Fruit fly (Drosophila melanogaster) whole organism, embryonic: ENCODE measurements around the gene RpS15Aa.

Experiments used
- Adf1 ChIP-seq: fragments of 200-800 bp; sonication (Bioruptor generic); IDR thresholded peaks from 2 replicates; pipeline ENCODE4 v1.3.6; 2022; ENCODE audit warnings: missing biosample characterization, missing genetic modification characterization
- Bdp1 ChIP-seq: fragments of 200-800 bp; sonication (Bioruptor generic); optimal IDR thresholded peaks from 3 replicates; lab custom pipeline; 2016; ENCODE audit warnings: missing biosample characterization, missing genetic modification characterization
- BtbVII ChIP-seq: fragments of 200-800 bp; sonication (Bioruptor generic); optimal IDR thresholded peaks from 3 replicates; lab custom pipeline; 2017; ENCODE audit warnings: missing biosample characterization, mild to moderate bottlenecking, missing genetic modification characterization
- Bteb2 ChIP-seq: fragments of 200-800 bp; sonication (Bioruptor generic); optimal IDR thresholded peaks from 2 replicates; lab custom pipeline; 2016; ENCODE audit warnings: missing biosample characterization, missing genetic modification characterization
- CG10979 ChIP-seq: fragments of 200-800 bp; sonication (Bioruptor generic); optimal IDR thresholded peaks from 2 replicates; lab custom pipeline; 2018; ENCODE audit warnings: missing biosample characterization, mild to moderate bottlenecking, missing genetic modification characterization, moderate library complexity
- CG12769 ChIP-seq: fragments of 200-800 bp; sonication (Bioruptor generic); optimal IDR thresholded peaks from 2 replicates; lab custom pipeline; 2019; ENCODE audit warnings: missing biosample characterization, mild to moderate bottlenecking, missing genetic modification characterization, moderate library complexity
- CG12942 ChIP-seq: fragments of 200-800 bp; sonication (Bioruptor generic); optimal IDR thresholded peaks from 3 replicates; lab custom pipeline; 2016; ENCODE audit warnings: missing biosample characterization, missing genetic modification characterization
- CG13287 ChIP-seq: fragments of 200-800 bp; sonication (Bioruptor generic); IDR thresholded peaks from 2 replicates; pipeline ENCODE4 v1.3.6; 2022; ENCODE audit warnings: missing biosample characterization, missing genetic modification characterization; ENCODE audit not compliant: partially characterized antibody
- CG14667 ChIP-seq: fragments of 200-800 bp; sonication (Bioruptor generic); IDR thresholded peaks from 2 replicates; pipeline ENCODE4 v1.3.6; 2022; ENCODE audit warnings: missing biosample characterization, missing genetic modification characterization
- CG1603 ChIP-seq: fragments of 200-800 bp; sonication (Bioruptor generic); optimal IDR thresholded peaks from 2 replicates; lab custom pipeline; 2019; ENCODE audit warnings: missing biosample characterization, mild to moderate bottlenecking, missing genetic modification characterization, moderate library complexity
- CG17385 ChIP-seq: fragments of 200-800 bp; sonication (Bioruptor generic); optimal IDR thresholded peaks from 3 replicates; lab custom pipeline; 2018; ENCODE audit warnings: missing biosample characterization, mild to moderate bottlenecking, missing genetic modification characterization
- CG18476 ChIP-seq: fragments of 200-800 bp; sonication (Bioruptor generic); optimal IDR thresholded peaks from 2 replicates; lab custom pipeline; 2016; ENCODE audit warnings: missing biosample characterization, mild to moderate bottlenecking, missing genetic modification characterization
- CG34376 ChIP-seq: fragments of 200-800 bp; sonication (Bioruptor generic); optimal IDR thresholded peaks from 2 replicates; lab custom pipeline; 2018; ENCODE audit warnings: missing biosample characterization, mild to moderate bottlenecking, missing genetic modification characterization
- CG42726 ChIP-seq: fragments of 200-800 bp; sonication (Bioruptor generic); IDR thresholded peaks from 2 replicates; pipeline ENCODE4 v1.3.6; 2022; ENCODE audit warnings: missing biosample characterization, missing genetic modification characterization; ENCODE audit not compliant: partially characterized antibody
- CG4282 ChIP-seq: fragments of 200-800 bp; sonication (Bioruptor generic); optimal IDR thresholded peaks from 2 replicates; lab custom pipeline; 2016; ENCODE audit warnings: missing biosample characterization, missing genetic modification characterization
- CG4360 ChIP-seq: fragments of 200-800 bp; sonication (Bioruptor generic); IDR thresholded peaks from 2 replicates; pipeline ENCODE4 v1.3.6; 2022; ENCODE audit warnings: missing biosample characterization, missing genetic modification characterization
- CG4424 ChIP-seq: fragments of 200-800 bp; sonication (Bioruptor generic); optimal IDR thresholded peaks from 3 replicates; lab custom pipeline; 2016; ENCODE audit warnings: missing biosample characterization, missing genetic modification characterization
- CG6175 ChIP-seq: fragments of 200-800 bp; sonication (Bioruptor generic); IDR thresholded peaks from 3 replicates; pipeline ENCODE4 v1.3.6; 2022; ENCODE audit warnings: missing biosample characterization, missing genetic modification characterization
- Dbx ChIP-seq: fragments of 200-800 bp; sonication (Bioruptor generic); IDR thresholded peaks from 3 replicates; pipeline ENCODE4 v1.3.6; 2022; ENCODE audit warnings: missing biosample characterization, missing genetic modification characterization
- Deaf1 ChIP-seq: fragments of 200-800 bp; optimal IDR thresholded peaks from 3 replicates; lab custom pipeline; 2019; ENCODE audit warnings: missing biosample characterization, mild to moderate bottlenecking, missing genetic modification characterization, moderate library complexity
- Dfd ChIP-seq, 2 experiments: fragments of >200 bp; optimal IDR thresholded peaks; 2 replicates each; lab custom pipeline; 2017; ENCODE audit warnings: missing biosample characterization in 2 of 2, missing genetic modification characterization in 2 of 2
- Ets65A ChIP-seq: fragments of 200-800 bp; sonication (Bioruptor generic); peaks from one replicate; lab custom pipeline; 2016; ENCODE audit warnings: missing biosample characterization, missing genetic modification characterization
- GATAe ChIP-seq: fragments of 200-800 bp; sonication (Bioruptor generic); conservative IDR thresholded peaks from 2 replicates; pipeline ENCODE4 v1.3.6; 2022; ENCODE audit warnings: missing biosample characterization, missing genetic modification characterization
- HmgZ ChIP-seq: fragments of 200-800 bp; sonication (Bioruptor generic); optimal IDR thresholded peaks from 2 replicates; lab custom pipeline; 2018; ENCODE audit warnings: missing biosample characterization, mild to moderate bottlenecking, missing genetic modification characterization
- Jarid2 ChIP-seq: fragments of 200-800 bp; sonication (Bioruptor generic); optimal IDR thresholded peaks from 3 replicates; lab custom pipeline; 2017; ENCODE audit warnings: mild to moderate bottlenecking, missing biosample characterization, missing genetic modification reagents, missing genetic modification characterization
- Med ChIP-seq: fragments of 200-800 bp; sonication (Bioruptor generic); peaks from one replicate; lab custom pipeline; 2016; ENCODE audit warnings: missing biosample characterization, missing genetic modification characterization, mild to moderate bottlenecking, inconsistent platforms, moderate library complexity
- Ssrp ChIP-seq: fragments of 200-800 bp; sonication (Bioruptor generic); optimal IDR thresholded peaks from 2 replicates; lab custom pipeline; 2018; ENCODE audit warnings: missing biosample characterization, mild to moderate bottlenecking, missing genetic modification characterization, moderate library complexity
- bsh ChIP-seq, 2 experiments: fragments of 200-800 bp; sonication (Bioruptor generic); optimal IDR thresholded peaks; 2 replicates each; lab custom pipeline; 2017 to 2018; ENCODE audit warnings: mild to moderate bottlenecking in 2 of 2, missing biosample characterization in 2 of 2, missing genetic modification characterization in 2 of 2, moderate library complexity in 1 of 2
- chm ChIP-seq: fragments of 200-800 bp; sonication (Bioruptor generic); IDR thresholded peaks from 2 replicates; pipeline ENCODE4 v1.3.6; 2022; ENCODE audit warnings: missing biosample characterization, missing genetic modification characterization
- ci ChIP-seq: fragments of 200-800 bp; sonication (Bioruptor generic); IDR thresholded peaks from 3 replicates; pipeline ENCODE4 v1.3.6; 2022; ENCODE audit warnings: missing biosample characterization, missing genetic modification characterization
- crol ChIP-seq: fragments of 200-800 bp; sonication (Bioruptor generic); IDR thresholded peaks from 2 replicates; pipeline ENCODE4 v1.3.6; 2022; ENCODE audit warnings: missing biosample characterization, missing genetic modification characterization
- dimm ChIP-seq: fragments of 200-800 bp; sonication (Bioruptor generic); IDR thresholded peaks from 2 replicates; pipeline ENCODE4 v1.3.6; 2022; ENCODE audit warnings: missing biosample characterization, missing genetic modification characterization
- dm ChIP-seq: fragments of 200-800 bp; sonication (Bioruptor generic); optimal IDR thresholded peaks from 3 replicates; lab custom pipeline; 2016; ENCODE audit warnings: missing biosample characterization, missing genetic modification characterization
- exex ChIP-seq: fragments of 200-800 bp; sonication (Bioruptor generic); optimal IDR thresholded peaks from 4 replicates; lab custom pipeline; 2018; ENCODE audit warnings: missing biosample characterization, mild to moderate bottlenecking, missing genetic modification characterization, moderate library complexity
- grn ChIP-seq: fragments of 200-800 bp; sonication (Bioruptor generic); optimal IDR thresholded peaks from 3 replicates; lab custom pipeline; 2017; ENCODE audit warnings: missing biosample characterization, missing genetic modification characterization
- hkb ChIP-seq, 2 experiments: fragments of 200-800 bp in 1 of 2; fragments of >200 bp in 1 of 2; sonication (Bioruptor generic) in 1 of 2; IDR thresholded peaks in 1 of 2; optimal IDR thresholded peaks in 1 of 2; 2 replicates each; pipeline versions ENCODE4 v1.3.6 to Lab custom; 2017 to 2022; ENCODE audit warnings: missing biosample characterization in 1 of 2, missing genetic modification characterization in 1 of 2
- lab ChIP-seq: fragments of 200-800 bp; sonication (Bioruptor generic); optimal IDR thresholded peaks from 3 replicates; lab custom pipeline; 2017; ENCODE audit warnings: missing biosample characterization, missing genetic modification characterization, mild to moderate bottlenecking, moderate library complexity, missing genetic modification reagents
- lmd ChIP-seq: fragments of 200-800 bp; sonication (Bioruptor generic); IDR thresholded peaks from 2 replicates; pipeline ENCODE4 v1.3.6; 2022; ENCODE audit warnings: missing biosample characterization, missing genetic modification characterization
- mirr ChIP-seq: fragments of 200-800 bp; sonication (Bioruptor generic); optimal IDR thresholded peaks from 3 replicates; lab custom pipeline; 2018; ENCODE audit warnings: missing biosample characterization, mild to moderate bottlenecking, missing genetic modification characterization
- nom ChIP-seq: fragments of 200-800 bp; sonication (Bioruptor generic); optimal IDR thresholded peaks from 2 replicates; lab custom pipeline; 2017; ENCODE audit warnings: missing biosample characterization, missing genetic modification characterization, mild to moderate bottlenecking, moderate library complexity, missing genetic modification reagents
- sc ChIP-seq, 3 experiments: fragments of >200 bp in 2 of 3; fragments of 200-800 bp in 1 of 3; sonication (Bioruptor generic) in 1 of 3; optimal IDR thresholded peaks; 2 replicates in 2 of 3; 3 replicates in 1 of 3; lab custom pipeline; 2017; ENCODE audit warnings: mild to moderate bottlenecking in 1 of 3, missing biosample characterization in 1 of 3, missing genetic modification characterization in 1 of 3, missing genetic modification reagents in 1 of 3
- sim ChIP-seq: fragments of 200-800 bp; sonication (Bioruptor generic); IDR thresholded peaks from 2 replicates; pipeline ENCODE4 v1.3.6; 2022; ENCODE audit warnings: missing biosample characterization, missing genetic modification characterization
- slou ChIP-seq: fragments of 200-800 bp; sonication (Bioruptor generic); optimal IDR thresholded peaks from 3 replicates; lab custom pipeline; 2016; ENCODE audit warnings: missing biosample characterization, missing genetic modification characterization
- slp2 ChIP-seq: fragments of 200-800 bp; sonication (Bioruptor generic); optimal IDR thresholded peaks from 2 replicates; lab custom pipeline; 2016; ENCODE audit warnings: missing biosample characterization, missing genetic modification characterization
- sug ChIP-seq: fragments of 200-800 bp; optimal IDR thresholded peaks from 2 replicates; lab custom pipeline; 2019; ENCODE audit warnings: missing biosample characterization, mild to moderate bottlenecking, missing genetic modification characterization, moderate library complexity
- trh ChIP-seq: fragments of 200-800 bp; sonication (Bioruptor generic); optimal IDR thresholded peaks from 2 replicates; lab custom pipeline; 2016; ENCODE audit warnings: missing biosample characterization, missing genetic modification characterization
- unpg ChIP-seq: fragments of 200-800 bp; sonication (Bioruptor generic); optimal IDR thresholded peaks from 3 replicates; lab custom pipeline; 2018; ENCODE audit warnings: missing biosample characterization, mild to moderate bottlenecking, missing genetic modification characterization, moderate library complexity

The RpS15Aa gene

DNA sequence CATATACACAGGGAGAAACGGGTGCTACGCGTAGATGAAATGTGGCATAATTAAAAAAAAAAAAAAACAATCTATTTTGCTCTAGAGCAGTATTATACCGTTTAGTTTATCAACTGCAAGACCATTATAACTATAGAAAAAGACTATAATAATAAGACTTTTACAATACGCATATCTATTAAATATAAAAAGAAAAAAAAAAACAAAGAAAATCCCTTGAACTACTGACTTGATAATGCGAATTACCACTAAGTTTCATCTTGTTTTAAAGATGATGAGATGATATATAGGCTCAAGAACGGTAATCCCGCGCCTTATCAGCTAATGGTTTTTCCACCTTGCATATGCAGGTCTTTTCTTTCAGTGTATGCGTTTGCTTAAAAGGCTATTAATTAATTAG lies 30.3 kb downstream of the RpS15Aa start (continued):
- TF ChIP-seq CG42726 (GFP tag; lab: Robert Waterston, UW) (no peak), HmgZ (tag; lab: Kevin White, UChicago) (no peak), unpg (GFP tag; lab: Kevin White, UChicago) (peak; percentile 12), CG10979 (peak; percentile 12), slou (GFP tag; lab: Kevin White, UChicago) (no peak), sc (optimal IDR thresholded peaks at IDR 0.05; lab: Kevin White, UChicago) (no peak), sc (GFP tag; optimal IDR thresholded peaks at IDR 0.05; lab: Kevin White, UChicago) (peak; percentile 1), CG14667 (GFP tag; lab: Robert Waterston, UW) (no peak), mirr (GFP tag; lab: Kevin White, UChicago) (no peak), Med (GFP tag; lab: Kevin White, UChicago) (no peak), CG17385 (peak; percentile 36), dimm (no peak), lab (GFP tag; lab: Kevin White, UChicago) (no peak), lmd (peak; percentile 25; the same call in 1 of the 2 replicates), CG4424 (GFP tag; lab: Kevin White, UChicago) (peak; percentile 22), CG6175 (no peak), Dbx (GFP tag; lab: Robert Waterston, UW) (no peak), CG12942 (no peak), Ssrp (tag; lab: Kevin White, UChicago) (peak; percentile 55), CG13287 (GFP tag; lab: Robert Waterston, UW) (no peak), CG18476 (no peak), CG4282 (GFP tag; lab: Kevin White, UChicago) (no peak), hkb (optimal IDR thresholded peaks at IDR 0.05; lab: Kevin White, UChicago) (no peak), hkb (GFP tag; IDR thresholded peaks at IDR 0.05; lab: Robert Waterston, UW) (0 out of 2 replicates have a peak, but pooled peaks have one; percentile 14), Dfd (GFP tag; optimal IDR thresholded peaks at IDR 0.05; lab: Kevin White, UChicago) (no peak), dm (GFP tag; lab: Kevin White, UChicago) (no peak)

- peak; percentile 41 for TF ChIP-seq grn (GFP tag; lab: Kevin White, UChicago)
- TF ChIP-seq crol (GFP tag; lab: Robert Waterston, UW): peak; percentile 32
- no peak for TF ChIP-seq CG1603 (tag; lab: Kevin White, UChicago)
- TF ChIP-seq Bteb2 (GFP tag; lab: Kevin White, UChicago): no peak
- peak; percentile 50 for TF ChIP-seq Jarid2 (GFP tag; lab: Kevin White, UChicago)
- TF ChIP-seq nom: peak; percentile 28
- 0 out of 3 replicates have a peak, but pooled peaks have one; percentile 18 for TF ChIP-seq ci (GFP tag; lab: Robert Waterston, UW)
- no peak for TF ChIP-seq sim (GFP tag; lab: Robert Waterston, UW)
- TF ChIP-seq Adf1 (GFP tag; lab: Robert Waterston, UW): peak; percentile 88
- TF ChIP-seq CG34376 (GFP tag; lab: Kevin White, UChicago): peak; percentile 10
- peak; percentile 38 for TF ChIP-seq Deaf1 (tag; lab: Kevin White, UChicago)
- peak; percentile 20 for TF ChIP-seq lab (GFP tag; lab: Kevin White, UChicago)
- no peak for TF ChIP-seq Bdp1 (GFP tag; lab: Kevin White, UChicago)
- TF ChIP-seq chm (GFP tag; lab: Robert Waterston, UW): peak; percentile 32; the same call in 1 of the 2 replicates
- peak; percentile 41 for TF ChIP-seq Ets65A (GFP tag; lab: Kevin White, UChicago)
- peak; percentile 18 for TF ChIP-seq BtbVII (GFP tag; lab: Kevin White, UChicago)
- no peak for TF ChIP-seq slp2 (GFP tag; lab: Kevin White, UChicago)
- TF ChIP-seq CG12769 (tag; lab: Kevin White, UChicago): peak; percentile 0
- TF ChIP-seq exex (tag; lab: Kevin White, UChicago): peak; percentile 19
- 0 out of 2 replicates have a peak, but pooled peaks have one; percentile 18 for TF ChIP-seq GATAe (GFP tag; lab: Robert Waterston, UW)
- no peak for TF ChIP-seq trh (GFP tag; lab: Kevin White, UChicago)
- TF ChIP-seq sug (tag; lab: Kevin White, UChicago): peak; percentile 12
- no peak for TF ChIP-seq bsh (GFP tag; optimal IDR thresholded peaks at IDR 0.05; lab: Kevin White, UChicago)
- peak; percentile 41; the same call in 1 of the 2 replicates for TF ChIP-seq CG4360
These were observed 32.2 kb downstream of the RpS15Aa start for dm6 chrX:13305323-13305722.
